Fruit fly (Drosophila melanogaster): ENCODE measurements around the gene CG32712.

dm6 chrX:8476817-8477216 is 43.2 kb upstream of the CG32712 start, which contains the start of gene Cp7Fc:
- TF ChIP-seq CG32121 (GFP tag; IDR thresholded peaks at IDR 0.05) (no peak), Snoo (tag; optimal IDR thresholded peaks at IDR 0.05) (no peak), D1 (tag; optimal IDR thresholded peaks at IDR 0.05) (no peak), CG15710 (tag; optimal IDR thresholded peaks at IDR 0.05) (no peak), fd96Ca (GFP tag; IDR thresholded peaks at IDR 0.05) (no peak)

Data from whole organism, pupa.